Fruit fly (Drosophila melanogaster): Measurements from ENCODE around the gene CG16781.

Gene CG16781

DNA sequence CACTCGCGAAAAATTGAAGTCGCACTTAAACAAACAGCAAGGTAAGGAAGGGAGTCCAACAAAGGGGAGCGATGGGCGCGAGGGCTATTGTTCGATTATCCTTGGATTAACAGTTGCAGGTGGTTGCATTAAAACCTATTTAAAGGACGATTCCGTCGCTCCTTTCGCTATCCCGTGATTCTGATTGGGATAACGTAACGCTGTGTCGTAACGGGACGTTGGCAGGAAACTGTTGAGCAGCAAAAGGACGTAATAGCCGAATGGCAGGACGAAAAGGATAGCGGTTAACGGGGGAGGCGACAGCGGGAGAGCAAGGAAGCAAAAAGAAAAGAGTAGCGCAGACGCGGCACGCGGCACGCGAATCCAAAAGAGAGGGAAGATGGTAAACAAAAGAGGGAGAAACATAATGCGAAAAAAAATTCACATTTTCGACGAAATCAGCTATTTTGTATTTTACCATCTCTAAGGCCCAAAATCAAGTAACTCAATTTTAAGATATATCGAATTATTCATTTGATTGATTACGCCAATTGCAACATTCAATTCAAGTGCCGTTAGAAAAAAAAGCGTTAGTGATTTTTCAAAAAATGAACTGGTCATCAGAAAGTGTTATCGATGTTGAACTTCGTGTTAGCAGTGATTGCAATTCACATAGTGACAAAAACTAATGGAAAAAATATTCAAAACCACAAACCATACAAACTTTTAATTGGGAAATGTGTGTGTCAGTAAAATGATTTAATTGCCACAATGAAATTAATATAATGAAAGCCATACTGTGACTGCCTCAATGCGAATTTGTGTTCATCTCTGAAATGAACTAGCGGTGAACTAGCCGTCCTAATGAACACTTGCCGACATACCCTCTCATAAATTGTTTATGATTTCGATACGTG lies 18.5 kb upstream of the CG16781 start, which contains the start of the genes CG10804 and CG10802 (continued):
- TF ChIP-seq HmgD (GFP tag; optimal IDR thresholded peaks at IDR 0.05) (peak; percentile 82), jing (GFP tag; optimal IDR thresholded peaks at IDR 0.05) (peak; percentile 3), CG8944 (GFP tag; optimal IDR thresholded peaks at IDR 0.05) (peak; percentile 80), CG12769 (tag; optimal IDR thresholded peaks at IDR 0.05) (no peak), Mad (GFP tag; optimal IDR thresholded peaks at IDR 0.05) (peak; percentile 69), Neu2 (GFP tag; optimal IDR thresholded peaks at IDR 0.05; ENCODE audit: borderline replicate concordance) (no peak), Kr (GFP tag; optimal IDR thresholded peaks at IDR 0.05) (no peak), prd (optimal IDR thresholded peaks at IDR 0.05) (no peak), prd (GFP tag; IDR thresholded peaks at IDR 0.05) (peak; percentile 91), az2 (GFP tag; optimal IDR thresholded peaks at IDR 0.05) (peak; percentile 68), CG18476 (GFP tag; optimal IDR thresholded peaks at IDR 0.05) (peak; percentile 49), ewg (GFP tag; optimal IDR thresholded peaks at IDR 0.05) (peak; percentile 79), CG3281 (GFP tag; optimal IDR thresholded peaks at IDR 0.05) (peak; percentile 58), Rx (GFP tag; IDR thresholded peaks at IDR 0.05) (peak; percentile 85), CG14050 (GFP tag; IDR thresholded peaks at IDR 0.05) (peak; percentile 58; the same call in 2 of the 3 replicates), CG1647 (GFP tag; optimal IDR thresholded peaks at IDR 0.05) (peak; percentile 74), CG4360 (GFP tag; IDR thresholded peaks at IDR 0.05) (no peak), hth (optimal IDR thresholded peaks at IDR 0.05) (no peak), TFAM (GFP tag; optimal IDR thresholded peaks at IDR 0.05) (no peak), hkb (optimal IDR thresholded peaks at IDR 0.05) (no peak), hkb (GFP tag; IDR thresholded peaks at IDR 0.05) (peak; percentile 49; the same call in 1 of the 2 replicates), lilli (GFP tag; optimal IDR thresholded peaks at IDR 0.05) (peak; percentile 90), ase (GFP tag; IDR thresholded peaks at IDR 0.05) (peak; percentile 85; the same call in 2 of the 3 replicates), CG30020 (tag; optimal IDR thresholded peaks at IDR 0.05) (peak; percentile 52), yki (optimal IDR thresholded peaks at IDR 0.05) (no peak), B-H1 (GFP tag; IDR thresholded peaks at IDR 0.05) (peak; percentile 79), HLHmδ (GFP tag; optimal IDR thresholded peaks at IDR 0.05) (no peak), Fer3 (tag; optimal IDR thresholded peaks at IDR 0.05) (no peak), Fer2 (tag; optimal IDR thresholded peaks at IDR 0.05) (peak; percentile 27), HmgZ (tag; optimal IDR thresholded peaks at IDR 0.05) (peak; percentile 80), CG15479 (GFP tag; optimal IDR thresholded peaks at IDR 0.05) (peak; percentile 80), CG2875 (GFP tag; optimal IDR thresholded peaks at IDR 0.05) (peak; percentile 12), vvl (GFP tag; IDR thresholded peaks at IDR 0.05) (peak; percentile 93), CG9817 (tag; optimal IDR thresholded peaks at IDR 0.05) (peak; percentile 74), ERR (GFP tag; optimal IDR thresholded peaks at IDR 0.05) (peak; percentile 41), en (GFP tag; optimal IDR thresholded peaks at IDR 0.05) (peak; percentile 34), pzg (GFP tag; optimal IDR thresholded peaks at IDR 0.05) (peak; percentile 63), toy (GFP tag; IDR thresholded peaks at IDR 0.05) (peak; percentile 38; the same call in 1 of the 2 replicates), CG12071 (GFP tag; optimal IDR thresholded peaks at IDR 0.05) (no peak), sima (GFP tag; optimal IDR thresholded peaks at IDR 0.05) (peak; percentile 19), dm (GFP tag; optimal IDR thresholded peaks at IDR 0.05) (peak; percentile 53), oc (tag; optimal IDR thresholded peaks at IDR 0.05) (no peak), fd96Cb (tag; optimal IDR thresholded peaks at IDR 0.05) (peak; percentile 60), lov (optimal IDR thresholded peaks at IDR 0.05) (no peak), lov (GFP tag; IDR thresholded peaks at IDR 0.05) (peak; percentile 64; the same call in 1 of the 3 replicates), Med (GFP tag) (peak; percentile 97), CG7839 (tag; optimal IDR thresholded peaks at IDR 0.05) (no peak), CG3847 (GFP tag; IDR thresholded peaks at IDR 0.05) (peak; percentile 79), CG7556 (GFP tag; optimal IDR thresholded peaks at IDR 0.05) (peak; percentile 45), CG14860 (GFP tag; IDR thresholded peaks at IDR 0.05; ENCODE audit: partially characterized antibody) (peak; percentile 57; the same call in 2 of the 3 replicates)
